Worm (Caenorhabditis elegans) whole organism, midembryonic: ENCODE results near the gene T09A12.1.

ENCODE experiments used
- T22C8.4 ChIP-seq: fragments of 200-800 bp; sonication (Bioruptor generic); IDR thresholded peaks from 2 replicates; pipeline ENCODE4 v1.3.6; 2022; ENCODE audit warnings: missing genetic modification characterization, missing compliant biosample characterization
- cog-1 ChIP-seq: sonication (generic microtip); optimal IDR thresholded peaks from 2 replicates; lab custom pipeline; 2016; ENCODE audit warnings: missing genetic modification characterization, missing compliant biosample characterization
- flt-1 ChIP-seq: fragments of 200-800 bp; sonication (Bioruptor generic); IDR thresholded peaks from 2 replicates; pipeline ENCODE4 v1.3.6; 2022; ENCODE audit warnings: missing genetic modification characterization, missing compliant biosample characterization
- klf-2 ChIP-seq: fragments of 200-800 bp; sonication (Bioruptor generic); conservative IDR thresholded peaks from 2 replicates; pipeline ENCODE4 v1.3.6; 2022; ENCODE audit warnings: missing genetic modification reagents, missing genetic modification characterization, missing compliant biosample characterization
- med-1 ChIP-seq: sonication (generic microtip); optimal IDR thresholded peaks from 2 replicates; lab custom pipeline; 2017; ENCODE audit warnings: missing genetic modification characterization, mild to moderate bottlenecking, missing compliant biosample characterization, antibody characterized with exemption, missing genetic modification reagents; ENCODE audit not compliant: insufficient read depth
- ref-1 ChIP-seq: fragments of 200-800 bp; sonication (Bioruptor generic); conservative IDR thresholded peaks from 2 replicates; pipeline ENCODE4 v1.3.6; 2022; ENCODE audit warnings: missing genetic modification reagents, missing genetic modification characterization, missing compliant biosample characterization
- tab-1 ChIP-seq: fragments of 200-800 bp; sonication (Bioruptor generic); IDR thresholded peaks from 2 replicates; pipeline ENCODE4 v1.3.6; 2022; ENCODE audit warnings: missing genetic modification characterization, missing compliant biosample characterization
- ztf-23 ChIP-seq: fragments of 200-800 bp; sonication (Bioruptor generic); IDR thresholded peaks from 2 replicates; pipeline ENCODE4 v1.3.6; 2022; ENCODE audit warnings: missing genetic modification reagents, missing genetic modification characterization, missing compliant biosample characterization
- ztf-29 ChIP-seq: fragments of 200-800 bp; sonication (Bioruptor generic); IDR thresholded peaks from 2 replicates; pipeline ENCODE4 v1.3.6; 2022; ENCODE audit warnings: missing genetic modification reagents, missing genetic modification characterization, missing compliant biosample characterization

Gene T09A12.1

ce11 chrIV:8210300-8210699, 33.9 kb upstream of the T09A12.1 start, which contains the start of gene C07G1.6:
C07G1.6 (minus strand) TSS chrIV:8210400.
- TF ChIP-seq T22C8.4 (no peak), cog-1 (tag; lab: Kevin White, UChicago) (no peak), klf-2 (GFP tag; lab: Robert Waterston, UW) (no peak), ztf-29 (no peak), tab-1 (GFP tag; lab: Robert Waterston, UW) (no peak), ref-1 (GFP tag; lab: Robert Waterston, UW) (no peak), flt-1 (GFP tag; lab: Robert Waterston, UW) (no peak), med-1 (no peak)

ce11 chrIV:8211747-8212146, 32.5 kb upstream of the T09A12.1 start, which contains the start of gene C07G1.7:
C07G1.7 (minus strand) TSS chrIV:8211847.
- TF ChIP-seq klf-2 (GFP tag; lab: Robert Waterston, UW) (no peak), ztf-23 (GFP tag; lab: Robert Waterston, UW) (no peak), cog-1 (tag; lab: Kevin White, UChicago) (no peak), ztf-29 (no peak), ref-1 (GFP tag; lab: Robert Waterston, UW) (no peak), T22C8.4 (no peak), tab-1 (GFP tag; lab: Robert Waterston, UW) (no peak), med-1 (no peak), flt-1 (GFP tag; lab: Robert Waterston, UW) (no peak)

ce11 chrIV:8219987-8220386, 24.2 kb upstream of the T09A12.1 start, which contains the start of gene ocr-2:
ocr-2 (minus strand) TSS chrIV:8220087.
- TF ChIP-seq ztf-23 (GFP tag; lab: Robert Waterston, UW) (no peak), T22C8.4 (no peak), ztf-29 (no peak)

ce11 chrIV:8221946-8222345, 22.3 kb upstream of the T09A12.1 start, which contains the start of gene gpx-6:
gpx-6 (plus strand) TSS chrIV:8222202.
- no peak for TF ChIP-seq cog-1 (tag; lab: Kevin White, UChicago)
- no peak for TF ChIP-seq med-1
- no peak for TF ChIP-seq flt-1 (GFP tag; lab: Robert Waterston, UW)
- no peak for TF ChIP-seq T22C8.4
- TF ChIP-seq klf-2 (GFP tag; lab: Robert Waterston, UW), result no peak
- no peak for TF ChIP-seq tab-1 (GFP tag; lab: Robert Waterston, UW)
- TF ChIP-seq ref-1 (GFP tag; lab: Robert Waterston, UW), result no peak
- no peak for TF ChIP-seq ztf-23 (GFP tag; lab: Robert Waterston, UW)
- no peak for TF ChIP-seq ztf-29

- TF ChIP-seq cog-1 (tag; lab: Kevin White, UChicago), result no peak
- TF ChIP-seq klf-2 (GFP tag; lab: Robert Waterston, UW), result no peak
- no peak for TF ChIP-seq tab-1 (GFP tag; lab: Robert Waterston, UW)
- no peak for TF ChIP-seq ztf-29
- TF ChIP-seq T22C8.4, result no peak
- no peak for TF ChIP-seq ztf-23 (GFP tag; lab: Robert Waterston, UW)
- TF ChIP-seq flt-1 (GFP tag; lab: Robert Waterston, UW), result no peak
- TF ChIP-seq ref-1 (GFP tag; lab: Robert Waterston, UW), result no peak
- no peak for TF ChIP-seq med-1
Observed at ce11 chrIV:8223055-8223454, 21.2 kb upstream of the T09A12.1 start.

ce11 chrIV:8225357-8225756, 18.9 kb upstream of the T09A12.1 start, which contains the start of gene serp-1.2:
serp-1.2 (plus strand) TSS chrIV:8225674.
- no peak for TF ChIP-seq tab-1 (GFP tag; lab: Robert Waterston, UW)
- TF ChIP-seq klf-2 (GFP tag; lab: Robert Waterston, UW), result no peak
- no peak for TF ChIP-seq cog-1 (tag; lab: Kevin White, UChicago)
- TF ChIP-seq med-1, result no peak
- TF ChIP-seq ref-1 (GFP tag; lab: Robert Waterston, UW), result no peak
- TF ChIP-seq ztf-23 (GFP tag; lab: Robert Waterston, UW), result no peak
- no peak for TF ChIP-seq flt-1 (GFP tag; lab: Robert Waterston, UW)
- no peak for TF ChIP-seq ztf-29
- TF ChIP-seq T22C8.4, result no peak

- TF ChIP-seq ztf-23 (GFP tag; lab: Robert Waterston, UW) (no peak), med-1 (no peak), ref-1 (GFP tag; lab: Robert Waterston, UW) (no peak), klf-2 (GFP tag; lab: Robert Waterston, UW) (no peak), cog-1 (tag; lab: Kevin White, UChicago) (no peak), flt-1 (GFP tag; lab: Robert Waterston, UW) (no peak), ztf-29 (no peak), tab-1 (GFP tag; lab: Robert Waterston, UW) (no peak), T22C8.4 (no peak)
Observed at ce11 chrIV:8226474-8226873, 17.7 kb upstream of the T09A12.1 start.

ce11 chrIV:8229523-8229922, 14.7 kb upstream of the T09A12.1 start:
- TF ChIP-seq med-1, result no peak
- no peak for TF ChIP-seq ztf-29
- TF ChIP-seq cog-1 (tag; lab: Kevin White, UChicago), result peak; percentile 66
- 0 out of 2 replicates have a peak, but pooled peaks have one; percentile 28 for TF ChIP-seq flt-1 (GFP tag; lab: Robert Waterston, UW)
- TF ChIP-seq tab-1 (GFP tag; lab: Robert Waterston, UW), result no peak
- no peak for TF ChIP-seq klf-2 (GFP tag; lab: Robert Waterston, UW)
- TF ChIP-seq T22C8.4, result no peak
- TF ChIP-seq ztf-23 (GFP tag; lab: Robert Waterston, UW), result 0 out of 2 replicates have a peak, but pooled peaks have one; percentile 54
- TF ChIP-seq ref-1 (GFP tag; lab: Robert Waterston, UW), result no peak

ce11 chrIV:8232428-8232827, 11.8 kb upstream of the T09A12.1 start:
- TF ChIP-seq klf-2 (GFP tag; lab: Robert Waterston, UW) (no peak), cog-1 (tag; lab: Kevin White, UChicago) (no peak), flt-1 (GFP tag; lab: Robert Waterston, UW) (no peak), ref-1 (GFP tag; lab: Robert Waterston, UW) (no peak), tab-1 (GFP tag; lab: Robert Waterston, UW) (no peak), ztf-29 (no peak), med-1 (no peak), ztf-23 (GFP tag; lab: Robert Waterston, UW) (no peak), T22C8.4 (no peak)

- TF ChIP-seq tab-1 (GFP tag; lab: Robert Waterston, UW) (no peak), ref-1 (GFP tag; lab: Robert Waterston, UW) (no peak), klf-2 (GFP tag; lab: Robert Waterston, UW) (no peak), ztf-29 (no peak), T22C8.4 (no peak), med-1 (no peak), flt-1 (GFP tag; lab: Robert Waterston, UW) (no peak)
Observed at ce11 chrIV:8233268-8233667, 10.9 kb upstream of the T09A12.1 start.
